Fruit fly (Drosophila melanogaster) whole organism: Measurements from ENCODE around the gene CG11562.

Experiments used
- CG8478 ChIP-seq: fragments of >200 bp; optimal IDR thresholded peaks from 2 replicates; lab custom pipeline; 2018; ENCODE audit warnings: inconsistent platforms
- pan ChIP-seq: fragments of >200 bp; optimal IDR thresholded peaks from 2 replicates; lab custom pipeline; 2017

- TF ChIP-seq pan (lab: Kevin White, UChicago) (no peak), CG8478 (lab: Kevin White, UChicago) (no peak)
Measured at dm6 chr2L:268788-269187, 23.4 kb upstream of the CG11562 start, which contains the start of gene CG3345.
